Worm (Caenorhabditis elegans) whole organism, L3 larva: ENCODE data around the gene C28H8.5.

ENCODE experiments used
- R02D3.7 ChIP-seq: fragments of 150-350 bp; optimal IDR thresholded peaks from 2 replicates; lab custom pipeline; 2014; ENCODE audit warnings: missing biosample characterization, missing genetic modification characterization
- ama-1 ChIP-seq: fragments of 150-350 bp; optimal IDR thresholded peaks from 2 replicates; lab custom pipeline; 2018
- ceh-16 ChIP-seq: sonication (generic microtip); optimal IDR thresholded peaks from 2 replicates; lab custom pipeline; 2017; ENCODE audit warnings: missing biosample characterization, missing genetic modification characterization
- ceh-28 ChIP-seq: fragments of 150-350 bp; optimal IDR thresholded peaks from 2 replicates; lab custom pipeline; 2014; ENCODE audit warnings: missing biosample characterization, missing genetic modification reagents, missing genetic modification characterization
- ceh-82 ChIP-seq: fragments of 150-350 bp; optimal IDR thresholded peaks from 2 replicates; lab custom pipeline; 2014; ENCODE audit warnings: missing biosample characterization, missing genetic modification characterization
- daf-12 ChIP-seq: fragments of 150-350 bp; optimal IDR thresholded peaks from 2 replicates; lab custom pipeline; 2014; ENCODE audit warnings: missing biosample characterization, missing genetic modification reagents, missing genetic modification characterization
- egl-27 ChIP-seq: sonication (generic microtip); optimal IDR thresholded peaks from 4 replicates; lab custom pipeline; 2017; ENCODE audit warnings: missing biosample characterization, missing genetic modification reagents, missing genetic modification characterization
- egl-5 ChIP-seq: fragments of 150-350 bp; optimal IDR thresholded peaks from 2 replicates; lab custom pipeline; 2017; ENCODE audit warnings: missing biosample characterization, missing genetic modification reagents, missing genetic modification characterization, inconsistent platforms
- elt-1 ChIP-seq: fragments of 150-350 bp; optimal IDR thresholded peaks from 2 replicates; lab custom pipeline; 2014; ENCODE audit warnings: missing biosample characterization, missing genetic modification characterization
- elt-2 ChIP-seq: sonication (generic microtip); optimal IDR thresholded peaks from 2 replicates; lab custom pipeline; 2016; ENCODE audit warnings: missing genetic modification reagents, mild to moderate bottlenecking, missing genetic modification characterization, missing compliant biosample characterization
- elt-3 ChIP-seq, 3 experiments: fragments of 150-350 bp in 1 of 3; sonication (generic microtip) in 2 of 3; optimal IDR thresholded peaks; 2 replicates in 2 of 3; 4 replicates in 1 of 3; lab custom pipeline; 2014 to 2017; ENCODE audit warnings: missing biosample characterization in 3 of 3, missing genetic modification characterization in 3 of 3
- fkh-2 ChIP-seq: fragments of 150-350 bp; optimal IDR thresholded peaks from 2 replicates; lab custom pipeline; 2014; ENCODE audit warnings: missing biosample characterization, missing genetic modification reagents, missing genetic modification characterization
- fos-1 ChIP-seq: fragments of 150-350 bp; optimal IDR thresholded peaks from 2 replicates; lab custom pipeline; 2014; ENCODE audit warnings: missing biosample characterization, missing genetic modification characterization
- hmg-11 ChIP-seq: sonication (generic microtip); optimal IDR thresholded peaks from 2 replicates; lab custom pipeline; 2016; ENCODE audit warnings: missing genetic modification characterization, missing compliant biosample characterization
- jun-1 ChIP-seq: fragments of 150-350 bp; optimal IDR thresholded peaks from 2 replicates; lab custom pipeline; 2014; ENCODE audit warnings: missing biosample characterization, missing genetic modification reagents, missing genetic modification characterization
- lsy-12 ChIP-seq: sonication (generic microtip); optimal IDR thresholded peaks from 2 replicates; lab custom pipeline; 2016; ENCODE audit warnings: mild to moderate bottlenecking, missing genetic modification characterization, missing compliant biosample characterization
- mdl-1 ChIP-seq: fragments of 150-350 bp; optimal IDR thresholded peaks from 2 replicates; lab custom pipeline; 2014; ENCODE audit warnings: missing biosample characterization, missing genetic modification characterization
- mml-1 ChIP-seq: fragments of 150-350 bp; sonication (generic microtip); optimal IDR thresholded peaks from 3 replicates; lab custom pipeline; 2014; ENCODE audit warnings: missing biosample characterization, missing genetic modification characterization
- nfya-1 ChIP-seq: sonication (generic microtip); optimal IDR thresholded peaks from 2 replicates; lab custom pipeline; 2017; ENCODE audit warnings: missing genetic modification characterization, mild to moderate bottlenecking, missing compliant biosample characterization, antibody characterized with exemption, moderate library complexity; ENCODE audit not compliant: insufficient read depth
- nhr-12 ChIP-seq: fragments of 150-350 bp; optimal IDR thresholded peaks from 2 replicates; lab custom pipeline; 2014; ENCODE audit warnings: missing biosample characterization, missing genetic modification characterization
- nhr-23 ChIP-seq: fragments of 150-350 bp; optimal IDR thresholded peaks from 2 replicates; lab custom pipeline; 2014; ENCODE audit warnings: missing biosample characterization, missing genetic modification reagents, missing genetic modification characterization
- nhr-25 ChIP-seq: sonication (generic microtip); optimal IDR thresholded peaks from 2 replicates; lab custom pipeline; 2017; ENCODE audit warnings: missing biosample characterization, missing genetic modification characterization
- nhr-43 ChIP-seq: sonication (generic microtip); optimal IDR thresholded peaks from 2 replicates; lab custom pipeline; 2016; ENCODE audit warnings: mild to moderate bottlenecking, missing genetic modification characterization, missing compliant biosample characterization; ENCODE audit not compliant: poor library complexity, severe bottlenecking
- nhr-77 ChIP-seq: fragments of 150-350 bp; optimal IDR thresholded peaks from 2 replicates; lab custom pipeline; 2014; ENCODE audit warnings: missing biosample characterization, missing genetic modification characterization
- pha-4 ChIP-seq: fragments of 150-350 bp; optimal IDR thresholded peaks from 2 replicates; lab custom pipeline; 2014; ENCODE audit warnings: missing biosample characterization, missing genetic modification reagents, missing genetic modification characterization
- pqm-1 ChIP-seq: fragments of 150-350 bp; optimal IDR thresholded peaks from 2 replicates; lab custom pipeline; 2017; ENCODE audit warnings: missing biosample characterization, missing genetic modification characterization, inconsistent platforms
- snpc-4 ChIP-seq: fragments of 150-350 bp; optimal IDR thresholded peaks from 2 replicates; lab custom pipeline; 2014; ENCODE audit warnings: missing biosample characterization, missing genetic modification characterization
- ztf-11 ChIP-seq: fragments of 150-350 bp; optimal IDR thresholded peaks from 2 replicates; lab custom pipeline; 2014; ENCODE audit warnings: missing biosample characterization, missing genetic modification characterization

The C28H8.5 gene

ce11 chrIII:5836816-5837215, 47.3 kb upstream of the C28H8.5 start, which contains the start of gene W04D12.1:
Gene W04D12.1 (plus strand): TSS chrIII:5836926.
- TF ChIP-seq nhr-23 (tag; lab: Kevin White, UChicago) (peak; percentile 8), elt-3 (tag; optimal IDR thresholded peaks at IDR 0.05; lab: Kevin White, UChicago) (no peak), hmg-11 (tag; lab: Kevin White, UChicago) (no peak), egl-5 (tag; lab: Kevin White, UChicago) (no peak), mml-1 (tag; lab: Kevin White, UChicago) (no peak), nhr-12 (no peak), pqm-1 (tag; lab: Kevin White, UChicago) (no peak), pha-4 (peak; percentile 43), ceh-16 (tag; lab: Kevin White, UChicago) (no peak), snpc-4 (no peak), nfya-1 (peak; percentile 19), ceh-28 (peak; percentile 11)

ce11 chrIII:5838159-5839046, 45.7 kb upstream of the C28H8.5 start:
- TF ChIP-seq pqm-1 (tag; lab: Kevin White, UChicago) (peak; percentile 93), ceh-82 (tag; lab: Kevin White, UChicago) (no peak), daf-12 (no peak), nhr-25 (tag; lab: Kevin White, UChicago) (no peak), mdl-1 (tag; lab: Kevin White, UChicago) (peak; percentile 11), nfya-1 (peak; percentile 14), jun-1 (tag; lab: Kevin White, UChicago) (peak; percentile 35), lsy-12 (tag; lab: Kevin White, UChicago) (peak; percentile 53), fos-1 (tag; lab: Kevin White, UChicago) (no peak), ceh-28 (no peak), ama-1 (peak; percentile 73), elt-2 (tag; lab: Kevin White, UChicago) (peak; percentile 95), nhr-43 (peak; percentile 44), elt-1 (tag; lab: Kevin White, UChicago) (peak; percentile 59), pha-4 (peak; percentile 75), nhr-23 (tag; lab: Kevin White, UChicago) (peak; percentile 46), R02D3.7 (tag; lab: Kevin White, UChicago) (no peak), egl-27 (no peak)

ce11 chrIII:5839147-5839546, 45.0 kb upstream of the C28H8.5 start:
- TF ChIP-seq egl-5 (tag; lab: Kevin White, UChicago) (no peak), nhr-23 (tag; lab: Kevin White, UChicago) (peak; percentile 61), ceh-28 (peak; percentile 83), fkh-2 (tag; lab: Kevin White, UChicago) (no peak), elt-2 (tag; lab: Kevin White, UChicago) (peak; percentile 76), jun-1 (tag; lab: Kevin White, UChicago) (peak; percentile 31), pqm-1 (tag; lab: Kevin White, UChicago) (peak; percentile 83), ztf-11 (tag; lab: Kevin White, UChicago) (no peak), daf-12 (no peak), elt-3 (tag; optimal IDR thresholded peaks at IDR 0.05; lab: Kevin White, UChicago) (peak in 1 of 3 experiments; percentile 10), nhr-43 (peak; percentile 69)

ce11 chrIII:5839598-5839997, 44.5 kb upstream of the C28H8.5 start:
- TF ChIP-seq nhr-77 (no peak), mml-1 (tag; lab: Kevin White, UChicago) (peak; percentile 36)

ce11 chrIII:5840277-5840676, 43.8 kb upstream of the C28H8.5 start:
- TF ChIP-seq elt-2 (tag; lab: Kevin White, UChicago), result peak; percentile 75
- peak; percentile 61 for TF ChIP-seq pqm-1 (tag; lab: Kevin White, UChicago)
- no peak for TF ChIP-seq ceh-16 (tag; lab: Kevin White, UChicago)
